Fruit fly (Drosophila melanogaster): ENCODE data around the gene S1P.

- no peak for TF ChIP-seq odd (GFP tag; optimal IDR thresholded peaks at IDR 0.05)
- no peak for TF ChIP-seq Oli (tag; optimal IDR thresholded peaks at IDR 0.05)
- no peak for TF ChIP-seq hb (GFP tag; IDR thresholded peaks at IDR 0.05; ENCODE audit: partially characterized antibody)
- TF ChIP-seq croc (GFP tag; conservative IDR thresholded peaks at IDR 0.05), result no peak
- TF ChIP-seq ato (GFP tag; IDR thresholded peaks at IDR 0.05; ENCODE audit: partially characterized antibody), result no peak
- TF ChIP-seq ttk (GFP tag; IDR thresholded peaks at IDR 0.05), result no peak
- TF ChIP-seq CG9727 (GFP tag; optimal IDR thresholded peaks at IDR 0.05), result no peak
- TF ChIP-seq Lpt (GFP tag; optimal IDR thresholded peaks at IDR 0.05), result no peak
- TF ChIP-seq CG8478 (optimal IDR thresholded peaks at IDR 0.05), result no peak
- no peak for TF ChIP-seq Asciz (GFP tag; optimal IDR thresholded peaks at IDR 0.05)
- TF ChIP-seq CG4404 (GFP tag; IDR thresholded peaks at IDR 0.05), result no peak
- TF ChIP-seq Max (GFP tag; optimal IDR thresholded peaks at IDR 0.05), result no peak
- no peak for TF ChIP-seq luna (GFP tag; optimal IDR thresholded peaks at IDR 0.05)
Measured at dm6 chr3L:21642908-21643572, 25.9 kb upstream of the S1P start.
